Worm (Caenorhabditis elegans) whole organism, early embryonic: ENCODE data around the gene dpy-21.

Experiments
- ama-1 ChIP-seq: fragments of 150-350 bp; optimal IDR thresholded peaks from 2 replicates; lab custom pipeline; 2014
- hmbx-1 ChIP-seq: sonication (generic microtip); optimal IDR thresholded peaks from 2 replicates; lab custom pipeline; 2016; ENCODE audit warnings: mild to moderate bottlenecking, missing genetic modification characterization, missing compliant biosample characterization

DNA sequence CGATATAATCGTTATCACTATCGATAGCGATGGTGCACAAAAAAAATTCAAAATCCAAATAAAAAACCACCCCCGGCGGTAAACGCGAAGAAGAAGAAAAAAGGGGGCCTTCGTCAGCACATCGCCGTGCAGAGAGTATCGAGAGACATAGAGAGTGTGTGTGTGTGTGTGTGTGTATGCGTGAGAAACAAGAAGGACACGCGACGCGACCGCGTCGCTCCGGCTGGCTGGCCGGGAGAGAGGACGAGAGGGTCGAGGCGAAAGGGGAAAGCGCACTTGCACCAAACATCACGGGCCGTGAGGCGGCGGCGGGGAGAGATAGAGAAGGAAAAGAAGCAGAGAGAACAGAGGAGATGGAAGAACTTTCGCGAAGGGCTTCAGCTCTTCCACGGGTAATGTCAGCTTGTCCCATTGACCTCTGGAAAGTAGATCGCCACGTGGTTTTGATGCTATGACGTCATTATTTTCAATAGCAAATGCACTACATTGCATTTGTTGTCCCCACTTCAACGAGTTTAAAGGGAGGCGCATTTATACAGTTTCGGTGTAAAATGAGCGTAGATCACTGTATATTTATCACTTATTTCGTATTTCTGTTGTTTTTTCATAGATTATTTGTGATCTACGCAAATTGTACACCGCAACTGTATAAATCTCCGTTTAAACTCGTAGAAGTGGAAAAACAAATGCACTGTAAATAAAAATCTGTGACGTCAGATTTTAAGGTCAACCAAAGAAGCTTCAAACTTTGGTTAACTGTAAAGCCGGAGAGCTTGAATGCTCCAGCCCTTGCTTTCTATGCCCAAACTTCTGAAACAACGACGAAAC, 2.4 kb upstream of the dpy-21 start, which contains the start of gene Y59A8B.24:
- no peak for TF ChIP-seq ama-1
- TF ChIP-seq hmbx-1, result no peak
